Fruit fly (Drosophila melanogaster): ENCODE measurements around the gene Rab27.

Gene Rab27

DNA sequence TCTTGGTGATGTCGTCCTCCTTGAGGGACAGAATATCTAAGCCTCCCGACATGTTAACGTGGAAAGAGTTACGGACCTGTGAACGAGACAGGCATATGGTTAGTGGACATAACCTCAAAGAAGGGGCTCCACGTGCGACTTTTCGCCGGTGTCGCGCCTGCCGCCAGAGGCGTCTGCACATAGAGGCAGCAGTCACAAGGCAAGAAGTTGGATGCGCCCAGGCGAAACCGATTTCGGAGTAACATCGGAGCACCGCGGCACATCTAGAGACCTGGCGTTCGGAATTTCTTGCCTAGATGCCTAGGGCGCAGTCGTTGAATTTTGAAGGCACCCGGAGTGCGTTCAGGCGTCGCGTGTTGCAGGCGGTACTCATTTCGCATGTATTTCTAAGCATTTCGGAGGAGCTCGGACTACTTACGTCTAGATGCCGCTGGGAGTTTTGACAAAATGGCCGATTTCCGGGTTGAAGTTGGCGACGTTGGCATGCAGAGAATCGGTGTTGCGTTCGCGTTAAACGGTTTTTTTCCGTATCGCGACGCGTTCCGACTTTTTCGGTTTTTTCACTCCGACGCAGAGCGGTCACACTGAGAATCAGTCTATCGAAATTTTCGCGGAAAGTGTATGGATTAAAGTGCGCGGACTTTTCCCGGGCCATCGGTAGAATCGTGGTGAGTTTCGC, 6.2 kb upstream of the Rab27 start, which contains the start of the genes sta and inc (continued):
- no peak for TF ChIP-seq gcm2 (GFP tag; optimal IDR thresholded peaks at IDR 0.05)
- peak; percentile 55 for TF ChIP-seq sqz (GFP tag; optimal IDR thresholded peaks at IDR 0.05)
- peak; percentile 69 for TF ChIP-seq CG4328 (GFP tag; optimal IDR thresholded peaks at IDR 0.05)
- peak; percentile 72 for TF ChIP-seq CG13894 (tag; optimal IDR thresholded peaks at IDR 0.05)
- peak; percentile 55 for TF ChIP-seq abd-A (tag; optimal IDR thresholded peaks at IDR 0.05)
- no peak for TF ChIP-seq fd96Cb (tag; optimal IDR thresholded peaks at IDR 0.05)
- TF ChIP-seq Hr3 (GFP tag; optimal IDR thresholded peaks at IDR 0.05): no peak
- TF ChIP-seq ems (GFP tag; optimal IDR thresholded peaks at IDR 0.05): peak; percentile 45
- no peak for TF ChIP-seq CG1602 (GFP tag; optimal IDR thresholded peaks at IDR 0.05)
- peak; percentile 82 for TF ChIP-seq CG10543 (GFP tag; optimal IDR thresholded peaks at IDR 0.05)
- no peak for TF ChIP-seq CG15011 (GFP tag; optimal IDR thresholded peaks at IDR 0.05)
- TF ChIP-seq ap (GFP tag; IDR thresholded peaks at IDR 0.05): no peak
- TF ChIP-seq Jarid2 (GFP tag; optimal IDR thresholded peaks at IDR 0.05): peak; percentile 76
- TF ChIP-seq gro (GFP tag; optimal IDR thresholded peaks at IDR 0.05): no peak
- TF ChIP-seq p53 (GFP tag; optimal IDR thresholded peaks at IDR 0.05): peak; percentile 66
- peak; percentile 66 for TF ChIP-seq Scr (GFP tag; IDR thresholded peaks at IDR 0.05; ENCODE audit: partially characterized antibody)
- no peak for TF ChIP-seq Sox100B (GFP tag; optimal IDR thresholded peaks at IDR 0.05)
- TF ChIP-seq CG17612 (GFP tag; IDR thresholded peaks at IDR 0.05): no peak
- peak; percentile 44 for TF ChIP-seq CG30403 (GFP tag; optimal IDR thresholded peaks at IDR 0.05)
- no peak; the same call in 2 of the 3 replicates for TF ChIP-seq croc (GFP tag; conservative IDR thresholded peaks at IDR 0.05)
- TF ChIP-seq sens-2 (GFP tag; IDR thresholded peaks at IDR 0.05): 0 out of 2 replicates have a peak, but pooled peaks have one; percentile 8
- TF ChIP-seq TFAM (GFP tag; optimal IDR thresholded peaks at IDR 0.05): no peak
- TF ChIP-seq crc (GFP tag; optimal IDR thresholded peaks at IDR 0.05): no peak
- TF ChIP-seq CG15514 (GFP tag; optimal IDR thresholded peaks at IDR 0.05): peak; percentile 89
- peak; percentile 34 for TF ChIP-seq CG8290 (GFP tag; optimal IDR thresholded peaks at IDR 0.05)
- peak in 1 of 2 experiments; percentile 91 for TF ChIP-seq CG8290 (tag; optimal IDR thresholded peaks at IDR 0.05)
- peak; percentile 49 for TF ChIP-seq dmrt99B (tag; optimal IDR thresholded peaks at IDR 0.05)
- peak; percentile 31 for TF ChIP-seq Antp (GFP tag; optimal IDR thresholded peaks at IDR 0.05)
- TF ChIP-seq chm (GFP tag; IDR thresholded peaks at IDR 0.05): peak; percentile 61
- TF ChIP-seq tup (GFP tag; optimal IDR thresholded peaks at IDR 0.05): peak; percentile 17
- no peak for TF ChIP-seq fd102C (GFP tag; optimal IDR thresholded peaks at IDR 0.05)
- TF ChIP-seq CG8281 (tag; optimal IDR thresholded peaks at IDR 0.05): no peak
- peak; percentile 40 to 65 for TF ChIP-seq Pdp1 (GFP tag; optimal IDR thresholded peaks at IDR 0.05)
- no peak for TF ChIP-seq CG17568 (GFP tag; optimal IDR thresholded peaks at IDR 0.05)
- peak; percentile 28 for TF ChIP-seq HLH54F (GFP tag; optimal IDR thresholded peaks at IDR 0.05)
- TF ChIP-seq CG4424 (GFP tag; optimal IDR thresholded peaks at IDR 0.05): peak; percentile 55
- TF ChIP-seq CG11247 (GFP tag; IDR thresholded peaks at IDR 0.05): peak; percentile 43
- peak; percentile 40 for TF ChIP-seq fu2 (GFP tag; optimal IDR thresholded peaks at IDR 0.05)
- 0 out of 2 replicates have a peak, but pooled peaks have one; percentile 5 for TF ChIP-seq H2.0 (GFP tag; IDR thresholded peaks at IDR 0.05)
- TF ChIP-seq CG9215 (GFP tag; IDR thresholded peaks at IDR 0.05): no peak
- TF ChIP-seq CG18599 (GFP tag; optimal IDR thresholded peaks at IDR 0.05): peak; percentile 80
- peak; percentile 57 for TF ChIP-seq Mad (GFP tag; optimal IDR thresholded peaks at IDR 0.05)
- TF ChIP-seq CG14050 (GFP tag; IDR thresholded peaks at IDR 0.05): 0 out of 3 replicates have a peak, but pooled peaks have one; percentile 30
- no peak for TF ChIP-seq Ravus (GFP tag; IDR thresholded peaks at IDR 0.05)
- TF ChIP-seq CG2129 (GFP tag; IDR thresholded peaks at IDR 0.05; ENCODE audit: partially characterized antibody): no peak
- TF ChIP-seq Optix (GFP tag; IDR thresholded peaks at IDR 0.05): 0 out of 3 replicates have a peak, but pooled peaks have one; percentile 41
- no peak for TF ChIP-seq ERR (GFP tag; optimal IDR thresholded peaks at IDR 0.05)
- peak; percentile 61 for TF ChIP-seq CG7839 (tag; optimal IDR thresholded peaks at IDR 0.05)
- no peak for TF ChIP-seq eve (GFP tag; optimal IDR thresholded peaks at IDR 0.05)
- no peak for TF ChIP-seq tio (GFP tag; optimal IDR thresholded peaks at IDR 0.05)

Data from whole organism, embryonic.